Fruit fly (Drosophila melanogaster) whole organism, embryonic: Measurements from ENCODE around the gene ppk30.

Experiments
- BtbVII ChIP-seq: fragments of 200-800 bp; sonication (Bioruptor generic); optimal IDR thresholded peaks from 3 replicates; lab custom pipeline; 2017; ENCODE audit warnings: missing biosample characterization, mild to moderate bottlenecking, missing genetic modification characterization
- CG10147 ChIP-seq: fragments of 200-800 bp; sonication (Bioruptor generic); optimal IDR thresholded peaks from 2 replicates; lab custom pipeline; 2019; ENCODE audit warnings: missing biosample characterization, mild to moderate bottlenecking, missing genetic modification characterization, moderate library complexity
- CG10321 ChIP-seq: fragments of 200-800 bp; sonication (Bioruptor generic); IDR thresholded peaks from 2 replicates; pipeline ENCODE4 v1.3.6; 2022; ENCODE audit warnings: missing biosample characterization, missing genetic modification characterization
- CG12769 ChIP-seq: fragments of 200-800 bp; sonication (Bioruptor generic); optimal IDR thresholded peaks from 2 replicates; lab custom pipeline; 2019; ENCODE audit warnings: missing biosample characterization, mild to moderate bottlenecking, missing genetic modification characterization, moderate library complexity
- CG13296 ChIP-seq: fragments of 200-800 bp; sonication (Bioruptor generic); optimal IDR thresholded peaks from 3 replicates; lab custom pipeline; 2018; ENCODE audit warnings: missing biosample characterization, mild to moderate bottlenecking, missing genetic modification characterization
- CG13894 ChIP-seq: fragments of 200-800 bp; sonication (Bioruptor generic); optimal IDR thresholded peaks from 3 replicates; lab custom pipeline; 2018; ENCODE audit warnings: missing biosample characterization, mild to moderate bottlenecking, missing genetic modification characterization, moderate library complexity
- CG14965 ChIP-seq: fragments of 200-800 bp; sonication (Bioruptor generic); optimal IDR thresholded peaks from 2 replicates; lab custom pipeline; 2016; ENCODE audit warnings: missing biosample characterization, missing genetic modification characterization, borderline replicate concordance
- CG1832 ChIP-seq: fragments of 200-800 bp; sonication (Bioruptor generic); optimal IDR thresholded peaks from 2 replicates; lab custom pipeline; 2017; ENCODE audit warnings: missing biosample characterization, mild to moderate bottlenecking, missing genetic modification characterization, inconsistent platforms
- CG32532 ChIP-seq: fragments of 200-800 bp; sonication (Bioruptor generic); IDR thresholded peaks from 2 replicates; pipeline ENCODE4 v1.3.6; 2022; ENCODE audit warnings: missing biosample characterization, missing genetic modification characterization
- CG32772 ChIP-seq: fragments of 200-800 bp; sonication (Bioruptor generic); IDR thresholded peaks from 2 replicates; pipeline ENCODE4 v1.3.6; 2022; ENCODE audit warnings: missing biosample characterization, missing genetic modification characterization
- CG6683 ChIP-seq: fragments of 200-800 bp; sonication (Bioruptor generic); optimal IDR thresholded peaks from 2 replicates; lab custom pipeline; 2017; ENCODE audit warnings: missing biosample characterization, mild to moderate bottlenecking, missing genetic modification characterization, missing genetic modification reagents
- CG8359 ChIP-seq: fragments of 200-800 bp; sonication (Bioruptor generic); optimal IDR thresholded peaks from 2 replicates; lab custom pipeline; 2017; ENCODE audit warnings: missing biosample characterization, mild to moderate bottlenecking, missing genetic modification characterization, borderline replicate concordance
- CG8478 ChIP-seq: fragments of >200 bp; optimal IDR thresholded peaks from 2 replicates; lab custom pipeline; 2018
- CG9437 ChIP-seq: fragments of 200-800 bp; sonication (Bioruptor generic); optimal IDR thresholded peaks from 2 replicates; lab custom pipeline; 2018; ENCODE audit warnings: missing biosample characterization, mild to moderate bottlenecking, missing genetic modification characterization
- Dip2 ChIP-seq: fragments of 200-800 bp; sonication (Bioruptor generic); IDR thresholded peaks from 2 replicates; pipeline ENCODE4 v1.3.6; 2022; ENCODE audit warnings: missing biosample characterization, missing genetic modification characterization
- Dll ChIP-seq: fragments of 200-800 bp; sonication (Bioruptor generic); IDR thresholded peaks from 4 replicates; pipeline ENCODE4 v1.3.6; 2022; ENCODE audit warnings: missing biosample characterization, missing genetic modification characterization; ENCODE audit not compliant: partially characterized antibody
- Doc3 ChIP-seq: fragments of 200-800 bp; sonication (Bioruptor generic); IDR thresholded peaks from 3 replicates; pipeline ENCODE4 v1.3.6; 2022; ENCODE audit warnings: missing biosample characterization, missing genetic modification characterization; ENCODE audit not compliant: partially characterized antibody
- Ets65A ChIP-seq: fragments of 200-800 bp; sonication (Bioruptor generic); peaks from one replicate; lab custom pipeline; 2016; ENCODE audit warnings: missing biosample characterization, missing genetic modification characterization
- Fer1 ChIP-seq: fragments of 200-800 bp; sonication (Bioruptor generic); optimal IDR thresholded peaks from 2 replicates; lab custom pipeline; 2017; ENCODE audit warnings: missing biosample characterization, mild to moderate bottlenecking, missing genetic modification characterization
- Fer2 ChIP-seq: fragments of 200-800 bp; sonication (Bioruptor generic); optimal IDR thresholded peaks from 2 replicates; lab custom pipeline; 2018; ENCODE audit warnings: missing biosample characterization, mild to moderate bottlenecking, missing genetic modification characterization, moderate library complexity
- Nf-YA ChIP-seq: fragments of 200-800 bp; sonication (Bioruptor generic); IDR thresholded peaks from 2 replicates; pipeline ENCODE4 v1.3.6; 2022; ENCODE audit warnings: missing biosample characterization, missing genetic modification characterization
- NfI ChIP-seq: fragments of 200-800 bp; sonication (Bioruptor generic); optimal IDR thresholded peaks from 3 replicates; lab custom pipeline; 2018; ENCODE audit warnings: missing biosample characterization, mild to moderate bottlenecking, missing genetic modification characterization, moderate library complexity
- PHDP ChIP-seq: fragments of 200-800 bp; sonication (Bioruptor generic); optimal IDR thresholded peaks from 3 replicates; lab custom pipeline; 2018; ENCODE audit warnings: missing biosample characterization, mild to moderate bottlenecking, missing genetic modification characterization, moderate library complexity
- Sry-δ ChIP-seq: fragments of 200-800 bp; sonication (Bioruptor generic); optimal IDR thresholded peaks from 2 replicates; lab custom pipeline; 2016; ENCODE audit warnings: missing biosample characterization, missing genetic modification characterization
- al ChIP-seq: fragments of 200-800 bp; sonication (Bioruptor generic); IDR thresholded peaks from 2 replicates; pipeline ENCODE4 v1.3.6; 2022; ENCODE audit warnings: missing biosample characterization, missing genetic modification characterization
- amos ChIP-seq: fragments of 200-800 bp; sonication (Bioruptor generic); IDR thresholded peaks from 2 replicates; pipeline ENCODE4 v1.3.6; 2022; ENCODE audit warnings: missing biosample characterization, missing genetic modification characterization; ENCODE audit not compliant: partially characterized antibody
- ara ChIP-seq: fragments of 200-800 bp; sonication (Bioruptor generic); IDR thresholded peaks from 2 replicates; pipeline ENCODE4 v1.3.6; 2022; ENCODE audit warnings: missing biosample characterization, missing genetic modification characterization
- bsh ChIP-seq, 2 experiments: fragments of 200-800 bp; sonication (Bioruptor generic); optimal IDR thresholded peaks; 2 replicates each; lab custom pipeline; 2017 to 2018; ENCODE audit warnings: mild to moderate bottlenecking in 2 of 2, missing biosample characterization in 2 of 2, missing genetic modification characterization in 2 of 2, moderate library complexity in 1 of 2
- crc ChIP-seq: fragments of 200-800 bp; sonication (Bioruptor generic); optimal IDR thresholded peaks from 2 replicates; lab custom pipeline; 2016; ENCODE audit warnings: missing biosample characterization, missing genetic modification characterization
- da ChIP-seq: fragments of 200-800 bp; sonication (Bioruptor generic); optimal IDR thresholded peaks from 2 replicates; lab custom pipeline; 2016; ENCODE audit warnings: missing biosample characterization, missing genetic modification characterization
- dm ChIP-seq: fragments of 200-800 bp; sonication (Bioruptor generic); optimal IDR thresholded peaks from 3 replicates; lab custom pipeline; 2016; ENCODE audit warnings: missing biosample characterization, missing genetic modification characterization
- dmrt99B ChIP-seq: fragments of 200-800 bp; sonication (Bioruptor generic); optimal IDR thresholded peaks from 2 replicates; lab custom pipeline; 2018; ENCODE audit warnings: missing biosample characterization, mild to moderate bottlenecking, missing genetic modification characterization, moderate library complexity
- dysf ChIP-seq: fragments of 200-800 bp; sonication (Bioruptor generic); IDR thresholded peaks from 3 replicates; pipeline ENCODE4 v1.3.6; 2022; ENCODE audit warnings: missing biosample characterization, missing genetic modification characterization
- ftz-f1 ChIP-seq: fragments of 200-800 bp; sonication (Bioruptor generic); optimal IDR thresholded peaks from 2 replicates; lab custom pipeline; 2016; ENCODE audit warnings: missing biosample characterization, missing genetic modification characterization
- fu2 ChIP-seq: fragments of 200-800 bp; sonication (Bioruptor generic); optimal IDR thresholded peaks from 2 replicates; lab custom pipeline; 2016; ENCODE audit warnings: missing biosample characterization, missing genetic modification characterization
- grn ChIP-seq: fragments of 200-800 bp; sonication (Bioruptor generic); optimal IDR thresholded peaks from 3 replicates; lab custom pipeline; 2017; ENCODE audit warnings: missing biosample characterization, missing genetic modification characterization
- gt ChIP-seq: fragments of 200-800 bp; sonication (Bioruptor generic); IDR thresholded peaks from 2 replicates; pipeline ENCODE4 v1.3.6; 2022; ENCODE audit warnings: missing biosample characterization, missing genetic modification characterization
- kah ChIP-seq: fragments of 200-800 bp; sonication (Bioruptor generic); optimal IDR thresholded peaks from 2 replicates; lab custom pipeline; 2018; ENCODE audit warnings: missing biosample characterization, mild to moderate bottlenecking, missing genetic modification characterization
- lola ChIP-seq, 3 experiments: fragments of >200 bp in 2 of 3; fragments of 200-800 bp in 1 of 3; sonication (Bioruptor generic) in 1 of 3; optimal IDR thresholded peaks; 2 replicates each; lab custom pipeline; 2017 to 2019; ENCODE audit warnings: missing biosample characterization in 3 of 3, missing genetic modification characterization in 3 of 3, mild to moderate bottlenecking in 1 of 3, moderate library complexity in 1 of 3
- lov ChIP-seq, 2 experiments: fragments of 200-800 bp in 1 of 2; fragments of >200 bp in 1 of 2; sonication (Bioruptor generic) in 1 of 2; IDR thresholded peaks in 1 of 2; optimal IDR thresholded peaks in 1 of 2; 2 replicates in 1 of 2; 3 replicates in 1 of 2; pipeline versions ENCODE4 v1.3.6 to Lab custom; 2017 to 2022; ENCODE audit warnings: missing biosample characterization in 1 of 2, missing genetic modification characterization in 1 of 2
- phol ChIP-seq: fragments of 200-800 bp; sonication (Bioruptor generic); optimal IDR thresholded peaks from 3 replicates; lab custom pipeline; 2018; ENCODE audit warnings: missing biosample characterization, mild to moderate bottlenecking, missing genetic modification characterization, moderate library complexity
- pzg ChIP-seq: fragments of 200-800 bp; sonication (Bioruptor generic); optimal IDR thresholded peaks from 3 replicates; lab custom pipeline; 2018; ENCODE audit warnings: missing biosample characterization, mild to moderate bottlenecking, missing genetic modification characterization, moderate library complexity
- repo ChIP-seq: fragments of 200-800 bp; sonication (Bioruptor generic); optimal IDR thresholded peaks from 2 replicates; lab custom pipeline; 2016; ENCODE audit warnings: missing biosample characterization, missing genetic modification characterization
- salm ChIP-seq: fragments of 200-800 bp; sonication (Bioruptor generic); optimal IDR thresholded peaks from 2 replicates; lab custom pipeline; 2018; ENCODE audit warnings: missing biosample characterization, mild to moderate bottlenecking, missing genetic modification characterization
- sd ChIP-seq: fragments of 200-800 bp; sonication (Bioruptor generic); optimal IDR thresholded peaks from 3 replicates; lab custom pipeline; 2018; ENCODE audit warnings: missing biosample characterization, mild to moderate bottlenecking, missing genetic modification characterization, moderate library complexity
- sr ChIP-seq: fragments of 200-800 bp; sonication (Bioruptor generic); IDR thresholded peaks from 3 replicates; pipeline ENCODE4 v1.3.6; 2022; ENCODE audit warnings: missing biosample characterization, missing genetic modification characterization
- tna ChIP-seq: fragments of 200-800 bp; sonication (Bioruptor generic); IDR thresholded peaks from 2 replicates; pipeline ENCODE4 v1.3.6; 2022; ENCODE audit warnings: missing biosample characterization, missing genetic modification characterization; ENCODE audit not compliant: partially characterized antibody
- unc-4 ChIP-seq: fragments of 200-800 bp; sonication (Bioruptor generic); IDR thresholded peaks from 2 replicates; pipeline ENCODE4 v1.3.6; 2022; ENCODE audit warnings: missing biosample characterization, missing genetic modification characterization; ENCODE audit not compliant: partially characterized antibody

ppk30 gene

DNA sequence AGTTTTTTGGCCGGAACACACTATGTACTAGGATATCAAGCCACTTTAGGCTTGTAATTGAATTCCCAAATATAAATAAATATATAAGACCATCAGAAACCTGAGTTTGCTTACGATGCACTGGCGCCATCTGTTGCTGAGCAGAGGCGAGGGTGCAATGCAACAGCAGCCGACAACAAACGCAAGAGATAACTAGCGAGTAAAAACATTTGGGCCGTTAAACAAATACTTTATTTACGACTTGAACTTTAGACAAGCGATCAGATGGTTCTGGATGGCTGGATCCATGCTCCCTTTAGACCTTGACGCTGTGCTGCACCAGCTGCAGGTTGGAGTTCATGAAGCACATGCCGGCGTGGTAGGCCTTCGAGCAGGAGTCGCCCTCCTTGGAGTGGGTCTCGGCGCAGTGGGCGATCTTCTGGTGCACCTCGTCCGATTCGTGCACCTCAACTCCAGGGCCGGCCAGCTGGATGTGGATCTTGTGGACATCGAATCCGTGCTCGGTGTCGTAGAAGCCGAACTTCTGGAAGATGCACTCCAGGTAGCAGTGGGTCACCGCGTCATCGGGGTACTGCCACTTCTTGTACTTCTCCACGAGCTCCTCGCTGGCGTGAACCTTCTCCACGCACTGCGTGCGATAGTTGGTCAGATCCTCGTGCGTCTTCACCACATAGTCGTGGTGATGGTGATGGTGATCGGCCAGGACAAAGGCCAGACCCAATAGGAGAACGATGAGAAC lies 47.3 kb downstream of the ppk30 start (continued):
- no peak for TF ChIP-seq CG12769
- peak in 1 of 2 experiments; percentile 1 for TF ChIP-seq bsh (GFP tag; optimal IDR thresholded peaks at IDR 0.05; lab: Kevin White, UChicago)
- 0 out of 3 replicates have a peak, but pooled peaks have one; percentile 17 for TF ChIP-seq dysf (GFP tag; lab: Robert Waterston, UW)
- TF ChIP-seq salm (tag; lab: Kevin White, UChicago) = no peak
- peak; percentile 78 for TF ChIP-seq CG14965 (GFP tag; lab: Kevin White, UChicago)
- TF ChIP-seq da (GFP tag; lab: Kevin White, UChicago) = no peak
- peak; percentile 20; the same call in 1 of the 2 replicates for TF ChIP-seq CG32532
- TF ChIP-seq CG1832 = no peak
- no peak for TF ChIP-seq crc (GFP tag; lab: Kevin White, UChicago)
- TF ChIP-seq ara (GFP tag; lab: Robert Waterston, UW) = no peak
- no peak for TF ChIP-seq dm (GFP tag; lab: Kevin White, UChicago)
- no peak for TF ChIP-seq Dip2 (GFP tag; lab: Robert Waterston, UW)
- TF ChIP-seq lola (GFP tag; optimal IDR thresholded peaks at IDR 0.05; lab: Kevin White, UChicago) = no peak
- TF ChIP-seq dmrt99B (tag; lab: Kevin White, UChicago) = peak; percentile 7
- no peak for TF ChIP-seq CG10147
- TF ChIP-seq lov (optimal IDR thresholded peaks at IDR 0.05; lab: Kevin White, UChicago) = no peak
- 0 out of 3 replicates have a peak, but pooled peaks have one; percentile 14 for TF ChIP-seq lov (GFP tag; IDR thresholded peaks at IDR 0.05; lab: Robert Waterston, UW)
- TF ChIP-seq phol (tag; lab: Kevin White, UChicago) = no peak
- no peak for TF ChIP-seq BtbVII
- TF ChIP-seq Sry-δ (GFP tag; lab: Kevin White, UChicago) = no peak
- no peak for TF ChIP-seq CG10321 (GFP tag; lab: Robert Waterston, UW)
- TF ChIP-seq Dll (GFP tag; lab: Robert Waterston, UW) = no peak
- TF ChIP-seq sr (GFP tag; lab: Robert Waterston, UW) = no peak
- TF ChIP-seq fu2 = no peak
- no peak for TF ChIP-seq sd (tag; lab: Kevin White, UChicago)
- TF ChIP-seq grn (GFP tag; lab: Kevin White, UChicago) = no peak
- peak; percentile 34 for TF ChIP-seq CG8478 (lab: Kevin White, UChicago)
- peak; percentile 33 for TF ChIP-seq CG8359 (GFP tag; lab: Kevin White, UChicago)
- peak; percentile 28 for TF ChIP-seq NfI (GFP tag; lab: Kevin White, UChicago)
- no peak for TF ChIP-seq CG9437 (GFP tag; lab: Kevin White, UChicago)
- no peak for TF ChIP-seq CG6683 (GFP tag; lab: Kevin White, UChicago)
- TF ChIP-seq repo (GFP tag; lab: Kevin White, UChicago) = no peak

- TF ChIP-seq CG32772 = peak; percentile 61
- TF ChIP-seq da (GFP tag; lab: Kevin White, UChicago) = peak; percentile 25
- TF ChIP-seq gt = peak; percentile 39; the same call in 1 of the 2 replicates
- TF ChIP-seq PHDP (tag; lab: Kevin White, UChicago) = peak; percentile 76
- TF ChIP-seq Nf-YA = peak; percentile 71
- no peak for TF ChIP-seq Fer1
- TF ChIP-seq tna (GFP tag; lab: Robert Waterston, UW) = no peak
- peak; percentile 75 for TF ChIP-seq CG13296 (GFP tag; lab: Kevin White, UChicago)
- TF ChIP-seq pzg (GFP tag; lab: Kevin White, UChicago) = no peak
- no peak for TF ChIP-seq CG13894 (tag; lab: Kevin White, UChicago)
- TF ChIP-seq Doc3 = no peak
- peak; percentile 92 for TF ChIP-seq Ets65A (GFP tag; lab: Kevin White, UChicago)
- peak; percentile 41; the same call in 1 of the 2 replicates for TF ChIP-seq al
- peak; percentile 5 for TF ChIP-seq ftz-f1 (GFP tag; lab: Kevin White, UChicago)
- TF ChIP-seq amos (GFP tag; lab: Robert Waterston, UW) = no peak
- TF ChIP-seq Fer2 (tag; lab: Kevin White, UChicago) = peak; percentile 48
- peak; percentile 79 for TF ChIP-seq kah
- no peak for TF ChIP-seq unc-4 (GFP tag; lab: Robert Waterston, UW)
Measured at dm6 chr3R:29716782-29717317, 47.9 kb downstream of the ppk30 start, which contains the start of gene Obp99b. Gene Obp99b (minus strand): TSS chr3R:29716896.
